Fruit fly (Drosophila melanogaster) ovary, adult (tissue): ENCODE measurements around the gene CG5151.

Experiments
- CG17801 ChIP-seq: fragments of 200-800 bp; optimal IDR thresholded peaks from 2 replicates; lab custom pipeline; 2019; ENCODE audit warnings: missing biosample characterization, mild to moderate bottlenecking, missing genetic modification characterization, moderate library complexity; ENCODE audit not compliant: partially characterized antibody

The CG5151 gene

dm6 chr3L:16161847-16162556 is 2.5 kb downstream of the CG5151 start:
- TF ChIP-seq CG17801 (GFP tag; lab: Kevin White, UChicago) = no peak

dm6 chr3L:16161131-16161530 is 3.4 kb downstream of the CG5151 start:
- no peak for TF ChIP-seq CG17801 (GFP tag; lab: Kevin White, UChicago)

- no peak for TF ChIP-seq CG17801 (GFP tag; lab: Kevin White, UChicago)
Measured at dm6 chr3L:16160420-16161069, 4.0 kb downstream of the CG5151 start.

- no peak for TF ChIP-seq CG17801 (GFP tag; lab: Kevin White, UChicago)
Measured at dm6 chr3L:16160073-16160398, 4.5 kb downstream of the CG5151 start.

- no peak for TF ChIP-seq CG17801 (GFP tag; lab: Kevin White, UChicago)
Measured at dm6 chr3L:16159161-16160072, 5.1 kb downstream of the CG5151 start.

dm6 chr3L:16158322-16158721 is 6.2 kb downstream of the CG5151 start:
- no peak for TF ChIP-seq CG17801 (GFP tag; lab: Kevin White, UChicago)

- no peak for TF ChIP-seq CG17801 (GFP tag; lab: Kevin White, UChicago)
Measured at dm6 chr3L:16157251-16158190, 7.0 kb downstream of the CG5151 start.

- no peak for TF ChIP-seq CG17801 (GFP tag; lab: Kevin White, UChicago)
Measured at dm6 chr3L:16156788-16157208, 7.7 kb downstream of the CG5151 start.

- no peak for TF ChIP-seq CG17801 (GFP tag; lab: Kevin White, UChicago)
Measured at dm6 chr3L:16155547-16155946, 9.0 kb downstream of the CG5151 start.

- TF ChIP-seq CG17801 (GFP tag; lab: Kevin White, UChicago) = no peak
Measured at dm6 chr3L:16153650-16154049, 10.9 kb downstream of the CG5151 start.

- TF ChIP-seq CG17801 (GFP tag; lab: Kevin White, UChicago) = no peak
Measured at dm6 chr3L:16153089-16153488, 11.4 kb downstream of the CG5151 start.

dm6 chr3L:16151742-16152141 is 12.8 kb downstream of the CG5151 start:
- no peak for TF ChIP-seq CG17801 (GFP tag; lab: Kevin White, UChicago)

dm6 chr3L:16150850-16151515 is 13.5 kb downstream of the CG5151 start:
- no peak for TF ChIP-seq CG17801 (GFP tag; lab: Kevin White, UChicago)

dm6 chr3L:16150161-16150538 is 14.4 kb downstream of the CG5151 start:
- no peak for TF ChIP-seq CG17801 (GFP tag; lab: Kevin White, UChicago)
